Worm (Caenorhabditis elegans) whole organism, L4 larva: ENCODE data around the gene F49H12.2.

Experiments
- F44E2.7 ChIP-seq: fragments of 200-800 bp; sonication (Bioruptor generic); IDR thresholded peaks from 2 replicates; pipeline ENCODE4 v2.1.2; 2022; ENCODE audit warnings: missing genetic modification characterization, missing compliant biosample characterization
- aly-2 ChIP-seq: sonication (generic microtip); optimal IDR thresholded peaks from 2 replicates; lab custom pipeline; 2018; ENCODE audit warnings: missing biosample characterization, missing genetic modification characterization
- ceh-82 ChIP-seq: sonication (generic microtip); optimal IDR thresholded peaks from 2 replicates; lab custom pipeline; 2017; ENCODE audit warnings: missing biosample characterization, missing genetic modification characterization
- ces-1 ChIP-seq: fragments of 150-350 bp; sonication (generic microtip); optimal IDR thresholded peaks from 4 replicates; lab custom pipeline; 2014; ENCODE audit warnings: missing biosample characterization, missing genetic modification reagents, missing genetic modification characterization
- daf-12 ChIP-seq: fragments of 150-350 bp; optimal IDR thresholded peaks from 2 replicates; lab custom pipeline; 2014; ENCODE audit warnings: missing biosample characterization, missing genetic modification reagents, missing genetic modification characterization
- lin-15B ChIP-seq: fragments of 150-350 bp; sonication (generic microtip); optimal IDR thresholded peaks from 3 replicates; lab custom pipeline; 2014; ENCODE audit warnings: missing biosample characterization, missing genetic modification characterization
- lin-39 ChIP-seq: fragments of 150-350 bp; optimal IDR thresholded peaks from 2 replicates; lab custom pipeline; 2014; ENCODE audit warnings: missing biosample characterization, missing genetic modification reagents, missing genetic modification characterization
- lsy-2 ChIP-seq, 2 experiments: fragments of 150-350 bp in 1 of 2; sonication (generic microtip) in 1 of 2; optimal IDR thresholded peaks; 2 replicates each; lab custom pipeline; 2014 to 2017; ENCODE audit warnings: missing biosample characterization in 2 of 2, missing genetic modification characterization in 2 of 2
- madf-9 ChIP-seq: fragments of 200-800 bp; sonication (Bioruptor generic); conservative IDR thresholded peaks from 2 replicates; pipeline ENCODE4 v1.3.6; 2022; ENCODE audit warnings: missing genetic modification reagents, missing genetic modification characterization, missing compliant biosample characterization
- mdl-1 ChIP-seq, 2 experiments: fragments of 150-350 bp in 1 of 2; sonication (generic microtip) in 1 of 2; optimal IDR thresholded peaks; 2 replicates each; lab custom pipeline; 2014 to 2017; ENCODE audit warnings: missing biosample characterization in 2 of 2, missing genetic modification characterization in 2 of 2
- nhr-237 ChIP-seq: sonication (generic microtip); optimal IDR thresholded peaks from 2 replicates; lab custom pipeline; 2017; ENCODE audit warnings: missing biosample characterization, missing genetic modification characterization
- nhr-48 ChIP-seq: sonication (generic microtip); optimal IDR thresholded peaks from 2 replicates; lab custom pipeline; 2016; ENCODE audit warnings: mild to moderate bottlenecking, missing genetic modification characterization, missing compliant biosample characterization
- spr-3 ChIP-seq: fragments of 200-800 bp; sonication (Bioruptor generic); optimal IDR thresholded peaks from 2 replicates; lab custom pipeline; 2018; ENCODE audit warnings: mild to moderate bottlenecking, missing genetic modification characterization, missing compliant biosample characterization
- ztf-11 ChIP-seq: fragments of 150-350 bp; optimal IDR thresholded peaks from 2 replicates; lab custom pipeline; 2014; ENCODE audit warnings: missing biosample characterization, missing genetic modification characterization

DNA sequence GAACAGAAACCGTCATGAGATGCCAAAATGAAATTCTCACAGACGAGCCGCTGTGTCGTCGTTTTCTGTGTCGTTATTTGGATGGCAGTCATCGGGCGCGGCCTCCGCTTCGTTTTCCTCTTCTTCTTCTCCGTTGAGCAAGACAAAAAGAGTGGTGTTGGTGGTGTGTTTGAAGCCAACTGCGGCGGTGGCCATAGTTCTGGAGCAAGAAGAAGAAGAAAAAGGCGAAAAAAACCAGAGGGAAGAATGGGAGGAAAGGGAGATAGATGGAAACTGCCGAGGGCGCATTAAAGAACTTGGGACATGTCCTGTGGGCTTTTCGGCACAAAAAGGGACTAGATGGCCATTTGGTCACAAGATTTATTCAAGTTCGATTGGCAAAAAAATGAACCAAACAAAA, 46.6 kb downstream of the F49H12.2 start, which contains the start of gene F53B1.9:
- no peak for TF ChIP-seq madf-9 (GFP tag; lab: Robert Waterston, UW)
- no peak for TF ChIP-seq ceh-82 (tag; lab: Kevin White, UChicago)
- TF ChIP-seq F44E2.7 (GFP tag; lab: Robert Waterston, UW) = no peak
- no peak for TF ChIP-seq mdl-1 (tag; optimal IDR thresholded peaks at IDR 0.05; lab: Kevin White, UChicago)
- TF ChIP-seq ces-1 (GFP tag; lab: Kevin White, UChicago) = no peak
- TF ChIP-seq spr-3 (GFP tag; lab: Kevin White, UChicago) = no peak
- TF ChIP-seq lsy-2 (tag; optimal IDR thresholded peaks at IDR 0.05; lab: Kevin White, UChicago) = no peak
- no peak for TF ChIP-seq lin-39 (tag; lab: Kevin White, UChicago)
- TF ChIP-seq nhr-237 (tag; lab: Kevin White, UChicago) = no peak
- TF ChIP-seq aly-2 (tag; lab: Kevin White, UChicago) = no peak
- TF ChIP-seq lin-15B (tag; lab: Kevin White, UChicago) = no peak
- no peak for TF ChIP-seq ztf-11
- TF ChIP-seq nhr-48 = no peak
- TF ChIP-seq daf-12 = no peak
